Fruit fly (Drosophila melanogaster) whole organism, prepupa: Measurements from ENCODE around the gene ida.
A peak's percentile ranks its signal among the peaks of the same experiment; 100 is the strongest.

Experiments used
- Blimp-1 ChIP-seq: fragments of 200-800 bp; sonication (Bioruptor generic); optimal IDR thresholded peaks from 3 replicates; lab custom pipeline; 2017; ENCODE audit warnings: missing biosample characterization, missing genetic modification characterization, mild to moderate bottlenecking, moderate library complexity, missing genetic modification reagents
- CG10631 ChIP-seq: fragments of 200-800 bp; sonication (Bioruptor generic); optimal IDR thresholded peaks from 2 replicates; lab custom pipeline; 2016; ENCODE audit warnings: missing biosample characterization, missing genetic modification characterization
- CG15336 ChIP-seq: fragments of 200-800 bp; sonication (Bioruptor generic); IDR thresholded peaks from 2 replicates; pipeline ENCODE4 v1.3.6; 2022; ENCODE audit warnings: missing biosample characterization, missing genetic modification characterization
- CG1621 ChIP-seq: fragments of 200-800 bp; sonication (Bioruptor generic); optimal IDR thresholded peaks from 3 replicates; lab custom pipeline; 2018; ENCODE audit warnings: missing biosample characterization, mild to moderate bottlenecking, missing genetic modification characterization
- CG16779 ChIP-seq: fragments of 200-800 bp; sonication (Bioruptor generic); optimal IDR thresholded peaks from 3 replicates; lab custom pipeline; 2017; ENCODE audit warnings: missing biosample characterization, mild to moderate bottlenecking, missing genetic modification characterization
- CG3032 ChIP-seq: fragments of 200-800 bp; optimal IDR thresholded peaks from 2 replicates; lab custom pipeline; 2019; ENCODE audit warnings: missing biosample characterization, mild to moderate bottlenecking, missing genetic modification characterization, moderate library complexity
- CG31627 ChIP-seq: fragments of 200-800 bp; sonication (Bioruptor generic); optimal IDR thresholded peaks from 3 replicates; lab custom pipeline; 2016; ENCODE audit warnings: missing biosample characterization, missing genetic modification characterization
- CG32006 ChIP-seq: fragments of 200-800 bp; sonication (Bioruptor generic); optimal IDR thresholded peaks from 3 replicates; lab custom pipeline; 2017; ENCODE audit warnings: missing biosample characterization, mild to moderate bottlenecking, missing genetic modification characterization
- CG34406 ChIP-seq: fragments of 200-800 bp; sonication (Bioruptor generic); optimal IDR thresholded peaks from 3 replicates; lab custom pipeline; 2016; ENCODE audit warnings: missing biosample characterization, missing genetic modification characterization
- CG3919 ChIP-seq: fragments of 200-800 bp; sonication (Bioruptor generic); optimal IDR thresholded peaks from 3 replicates; lab custom pipeline; 2016; ENCODE audit warnings: missing biosample characterization, missing genetic modification characterization
- CG4318 ChIP-seq: fragments of 200-800 bp; sonication (Bioruptor generic); optimal IDR thresholded peaks from 3 replicates; lab custom pipeline; 2017; ENCODE audit warnings: missing biosample characterization, mild to moderate bottlenecking, missing genetic modification characterization
- CG6163 ChIP-seq: fragments of 200-800 bp; sonication (Bioruptor generic); IDR thresholded peaks from 3 replicates; pipeline ENCODE4 v1.3.6; 2022; ENCODE audit warnings: missing biosample characterization, missing genetic modification characterization
- CG6808 ChIP-seq: fragments of 200-800 bp; sonication (Bioruptor generic); optimal IDR thresholded peaks from 3 replicates; lab custom pipeline; 2017; ENCODE audit warnings: missing biosample characterization, missing genetic modification characterization, mild to moderate bottlenecking, moderate library complexity, missing genetic modification reagents
- CG8119 ChIP-seq: fragments of 200-800 bp; sonication (Bioruptor generic); IDR thresholded peaks from 3 replicates; pipeline ENCODE4 v1.3.6; 2022; ENCODE audit warnings: missing biosample characterization, missing genetic modification characterization
- CG8632 ChIP-seq: fragments of 200-800 bp; sonication (Bioruptor generic); optimal IDR thresholded peaks from 3 replicates; lab custom pipeline; 2016; ENCODE audit warnings: missing biosample characterization, missing genetic modification characterization
- CG9139 ChIP-seq: fragments of 200-800 bp; sonication (Bioruptor generic); optimal IDR thresholded peaks from 3 replicates; lab custom pipeline; 2017; ENCODE audit warnings: missing biosample characterization, mild to moderate bottlenecking, missing genetic modification characterization
- Eip75B ChIP-seq: fragments of 200-800 bp; sonication (Bioruptor generic); optimal IDR thresholded peaks from 3 replicates; lab custom pipeline; 2016; ENCODE audit warnings: missing biosample characterization, missing genetic modification characterization
- Eip78C ChIP-seq: fragments of 200-800 bp; sonication (Bioruptor generic); peaks from one replicate; lab custom pipeline; 2016; ENCODE audit warnings: missing biosample characterization, missing genetic modification characterization
- Eip93F ChIP-seq: fragments of 200-800 bp; sonication (Bioruptor generic); optimal IDR thresholded peaks from 2 replicates; lab custom pipeline; 2016; ENCODE audit warnings: missing biosample characterization, mild to moderate bottlenecking, missing genetic modification characterization
- Ets21C ChIP-seq: fragments of 200-800 bp; sonication (Bioruptor generic); optimal IDR thresholded peaks from 3 replicates; lab custom pipeline; 2016; ENCODE audit warnings: missing biosample characterization, missing genetic modification characterization
- Ets96B ChIP-seq: fragments of 200-800 bp; optimal IDR thresholded peaks from 2 replicates; lab custom pipeline; 2019; ENCODE audit warnings: missing biosample characterization, mild to moderate bottlenecking, missing genetic modification characterization, moderate library complexity
- Gug ChIP-seq: fragments of 200-800 bp; sonication (Bioruptor generic); IDR thresholded peaks from 2 replicates; pipeline ENCODE4 v1.3.6; 2022; ENCODE audit warnings: missing biosample characterization, missing genetic modification characterization
- Hr38 ChIP-seq: sonication (Bioruptor generic); optimal IDR thresholded peaks from 2 replicates; lab custom pipeline; 2016; ENCODE audit warnings: missing biosample characterization, missing genetic modification characterization
- Hr39 ChIP-seq: fragments of 200-800 bp; sonication (Bioruptor generic); optimal IDR thresholded peaks from 2 replicates; lab custom pipeline; 2016; ENCODE audit warnings: missing biosample characterization, missing genetic modification characterization
- Lpt ChIP-seq: fragments of 200-800 bp; sonication (Bioruptor generic); optimal IDR thresholded peaks from 3 replicates; lab custom pipeline; 2016; ENCODE audit warnings: missing biosample characterization, missing genetic modification characterization
- Met ChIP-seq: fragments of 200-800 bp; sonication (Bioruptor generic); optimal IDR thresholded peaks from 3 replicates; lab custom pipeline; 2016; ENCODE audit warnings: missing biosample characterization, missing genetic modification characterization
- OdsH ChIP-seq: fragments of 200-800 bp; sonication (Bioruptor generic); optimal IDR thresholded peaks from 3 replicates; lab custom pipeline; 2016; ENCODE audit warnings: missing biosample characterization, missing genetic modification characterization
- Smox ChIP-seq: fragments of 200-800 bp; sonication (Bioruptor generic); optimal IDR thresholded peaks from 3 replicates; lab custom pipeline; 2016; ENCODE audit warnings: missing biosample characterization, missing genetic modification characterization
- Sox14 ChIP-seq: fragments of 200-800 bp; sonication (Bioruptor generic); optimal IDR thresholded peaks from 3 replicates; lab custom pipeline; 2016; ENCODE audit warnings: missing biosample characterization, missing genetic modification characterization
- acj6 ChIP-seq: fragments of 200-800 bp; sonication (Bioruptor generic); optimal IDR thresholded peaks from 3 replicates; lab custom pipeline; 2016; ENCODE audit warnings: missing biosample characterization, missing genetic modification characterization
- cyc ChIP-seq: fragments of 200-800 bp; sonication (Bioruptor generic); optimal IDR thresholded peaks from 3 replicates; lab custom pipeline; 2016; ENCODE audit warnings: missing biosample characterization, missing genetic modification characterization
- dac ChIP-seq: fragments of 200-800 bp; sonication (Bioruptor generic); optimal IDR thresholded peaks from 2 replicates; lab custom pipeline; 2017; ENCODE audit warnings: missing biosample characterization, mild to moderate bottlenecking, missing genetic modification characterization
- dsx ChIP-seq: fragments of 200-800 bp; optimal IDR thresholded peaks from 3 replicates; lab custom pipeline; 2019; ENCODE audit warnings: missing biosample characterization, mild to moderate bottlenecking, missing genetic modification characterization, moderate library complexity; ENCODE audit not compliant: poor library complexity, severe bottlenecking
- eg ChIP-seq: fragments of 200-800 bp; sonication (Bioruptor generic); IDR thresholded peaks from 3 replicates; pipeline ENCODE4 v1.3.6; 2022; ENCODE audit warnings: missing biosample characterization, missing genetic modification characterization
- esn ChIP-seq: fragments of 200-800 bp; sonication (Bioruptor generic); optimal IDR thresholded peaks from 2 replicates; lab custom pipeline; 2016; ENCODE audit warnings: missing biosample characterization, mild to moderate bottlenecking, missing genetic modification characterization, moderate library complexity
- fd59A ChIP-seq: fragments of 200-800 bp; sonication (Bioruptor generic); optimal IDR thresholded peaks from 2 replicates; lab custom pipeline; 2017; ENCODE audit warnings: missing biosample characterization, mild to moderate bottlenecking, missing genetic modification characterization, missing genetic modification reagents
- fd85E ChIP-seq: fragments of 200-800 bp; sonication (Bioruptor generic); optimal IDR thresholded peaks from 3 replicates; lab custom pipeline; 2016; ENCODE audit warnings: missing biosample characterization, missing genetic modification characterization
- fkh ChIP-seq: fragments of 200-800 bp; sonication (Bioruptor generic); optimal IDR thresholded peaks from 3 replicates; lab custom pipeline; 2017; ENCODE audit warnings: missing biosample characterization, mild to moderate bottlenecking, missing genetic modification characterization, moderate library complexity
- lz ChIP-seq: fragments of 200-800 bp; sonication (Bioruptor generic); optimal IDR thresholded peaks from 3 replicates; lab custom pipeline; 2016; ENCODE audit warnings: missing biosample characterization, missing genetic modification characterization
- pdm3 ChIP-seq: fragments of 200-800 bp; sonication (Bioruptor generic); optimal IDR thresholded peaks from 3 replicates; lab custom pipeline; 2016; ENCODE audit warnings: missing biosample characterization, missing genetic modification characterization
- salr ChIP-seq, 2 experiments: fragments of 200-800 bp; sonication (Bioruptor generic); optimal IDR thresholded peaks; 3 replicates each; lab custom pipeline; 2016 to 2018; ENCODE audit warnings: missing biosample characterization in 2 of 2, missing genetic modification characterization in 2 of 2, mild to moderate bottlenecking in 1 of 2
- spab ChIP-seq: fragments of 200-800 bp; sonication (Bioruptor generic); optimal IDR thresholded peaks from 2 replicates; lab custom pipeline; 2017; ENCODE audit warnings: missing biosample characterization, mild to moderate bottlenecking, missing genetic modification characterization, missing genetic modification reagents
- ss ChIP-seq, 2 experiments: fragments of 200-800 bp; sonication (Bioruptor generic); optimal IDR thresholded peaks; 2 replicates in 1 of 2; 3 replicates in 1 of 2; lab custom pipeline; 2017 to 2018; ENCODE audit warnings: mild to moderate bottlenecking in 2 of 2, missing biosample characterization in 2 of 2, missing genetic modification characterization in 2 of 2, moderate library complexity in 1 of 2
- svp ChIP-seq: fragments of 200-800 bp; sonication (Bioruptor generic); peaks from one replicate; lab custom pipeline; 2016; ENCODE audit warnings: missing biosample characterization, missing genetic modification characterization
- vri ChIP-seq: fragments of 200-800 bp; sonication (Bioruptor generic); optimal IDR thresholded peaks from 3 replicates; lab custom pipeline; 2016; ENCODE audit warnings: missing biosample characterization, mild to moderate bottlenecking, missing genetic modification characterization

ida gene

dm6 chr3L:3892154-3892624 lies 13.0 kb upstream of the ida start, which contains the start of gene Fie (continued):
- TF ChIP-seq Ets96B (peak; percentile 44), CG32006 (GFP tag; lab: Kevin White, UChicago) (peak; percentile 64), fd59A (peak; percentile 18), Lpt (no peak), spab (GFP tag; lab: Kevin White, UChicago) (peak; percentile 27)

dm6 chr3L:3894413-3894812 lies 10.7 kb upstream of the ida start:
- TF ChIP-seq Blimp-1 (GFP tag; lab: Kevin White, UChicago) (no peak), CG9139 (no peak)

- TF ChIP-seq CG34406 (no peak), Sox14 (GFP tag; lab: Kevin White, UChicago) (peak; percentile 69), esn (GFP tag; lab: Kevin White, UChicago) (peak; percentile 47), CG6163 (0 out of 3 replicates have a peak, but pooled peaks have one; percentile 28), Eip75B (peak; percentile 44), fkh (GFP tag; lab: Kevin White, UChicago) (peak; percentile 99), salr (GFP tag; optimal IDR thresholded peaks at IDR 0.05; lab: Kevin White, UChicago) (no peak), CG3919 (GFP tag; lab: Kevin White, UChicago) (no peak), CG6808 (no peak), CG1621 (tag; lab: Kevin White, UChicago) (peak; percentile 5), CG31627 (peak; percentile 9)
These were observed 8.6 kb upstream of the ida start, which contains the start of the genes Gr63a and Lamtor4 for dm6 chr3L:3896553-3897034. Gr63a (minus strand) TSS chr3L:3896603. Lamtor4 (plus strand) TSS chr3L:3896900.

- TF ChIP-seq Smox (GFP tag; lab: Kevin White, UChicago) (peak; percentile 41), CG10631 (GFP tag; lab: Kevin White, UChicago) (peak; percentile 55), Eip93F (GFP tag; lab: Kevin White, UChicago) (no peak), Hr38 (GFP tag; lab: Kevin White, UChicago) (peak; percentile 35), Lpt (no peak), acj6 (GFP tag; lab: Kevin White, UChicago) (peak; percentile 26), fkh (GFP tag; lab: Kevin White, UChicago) (peak; percentile 100), ss (GFP tag; optimal IDR thresholded peaks at IDR 0.05; lab: Kevin White, UChicago) (no peak), CG15336 (GFP tag; lab: Robert Waterston, UW) (no peak), OdsH (GFP tag; lab: Kevin White, UChicago) (peak; percentile 26), CG34406 (no peak), Gug (GFP tag; lab: Robert Waterston, UW) (no peak), fd85E (no peak), CG4318 (no peak), lz (GFP tag; lab: Kevin White, UChicago) (peak; percentile 32), CG9139 (peak; percentile 4), eg (no peak), pdm3 (GFP tag; lab: Kevin White, UChicago) (peak; percentile 46), svp (GFP tag; lab: Kevin White, UChicago) (peak; percentile 37), esn (GFP tag; lab: Kevin White, UChicago) (peak; percentile 57), CG16779 (no peak), cyc (GFP tag; lab: Kevin White, UChicago) (peak; percentile 40), Eip78C (peak; percentile 74), Ets21C (GFP tag; lab: Kevin White, UChicago) (no peak), dac (GFP tag; lab: Kevin White, UChicago) (no peak), Hr39 (GFP tag; lab: Kevin White, UChicago) (peak; percentile 16), dsx (GFP tag; lab: Kevin White, UChicago) (no peak), CG3032 (no peak), CG32006 (GFP tag; lab: Kevin White, UChicago) (no peak), CG8119 (GFP tag; lab: Robert Waterston, UW) (no peak), Met (GFP tag; lab: Kevin White, UChicago) (peak; percentile 27), vri (GFP tag; lab: Kevin White, UChicago) (peak; percentile 20), Eip75B (no peak), Sox14 (GFP tag; lab: Kevin White, UChicago) (peak; percentile 12), CG31627 (peak; percentile 44), salr (GFP tag; optimal IDR thresholded peaks at IDR 0.05; lab: Kevin White, UChicago) (no peak), CG8632 (GFP tag; lab: Kevin White, UChicago) (no peak)
These were observed 6.2 kb upstream of the ida start, which contains the start of gene Ccz1 for dm6 chr3L:3898978-3899377. Ccz1 (minus strand) TSS chr3L:3899156.
